Worm (Caenorhabditis elegans): ENCODE data around the gene pfut-1.
A peak's percentile ranks its signal among the peaks of the same experiment; 100 is the strongest.

Gene pfut-1

DNA sequence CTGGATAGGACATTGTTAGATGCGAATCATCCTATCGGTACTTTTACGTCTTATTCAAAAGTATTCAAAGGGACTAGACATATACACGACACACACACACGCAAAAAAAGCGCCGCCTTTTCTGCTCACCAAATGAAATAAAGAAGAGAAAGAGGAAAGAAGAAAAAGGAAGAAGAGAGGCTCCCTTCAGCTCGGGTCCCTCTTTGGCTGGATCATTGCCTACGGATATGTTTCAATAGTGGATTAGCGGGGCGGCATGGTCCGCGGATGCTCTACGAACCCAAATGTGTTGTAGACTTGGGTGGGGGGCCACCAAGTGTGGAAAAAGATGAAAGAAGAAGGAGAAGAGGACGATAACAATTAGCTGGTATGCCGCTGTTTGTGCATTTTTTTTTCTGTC lies 15.8 kb downstream of the pfut-1 start:
- no peak for TF ChIP-seq somi-1 (GFP tag; optimal IDR thresholded peaks at IDR 0.05)
- peak; percentile 61 for TF ChIP-seq zfh-2 (GFP tag; conservative IDR thresholded peaks at IDR 0.05)

DNA sequence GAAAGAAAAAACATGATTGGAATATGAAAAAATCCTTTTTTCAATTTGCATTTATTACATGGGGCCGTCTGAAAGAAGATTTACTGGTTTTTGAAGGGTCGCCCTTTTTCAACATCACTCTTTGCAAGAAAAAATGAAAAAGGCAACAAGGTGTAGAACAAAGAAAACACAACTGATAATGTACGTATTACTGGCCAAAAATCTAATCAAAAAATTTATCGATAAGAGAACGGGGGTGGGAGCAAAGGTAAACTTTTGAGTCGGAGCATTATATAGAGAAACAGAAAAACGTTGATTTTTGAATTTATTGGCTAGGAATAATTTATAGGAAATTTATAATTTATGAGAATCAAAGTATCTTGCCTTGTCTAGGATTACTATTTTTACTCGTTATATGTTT lies 16.2 kb downstream of the pfut-1 start:
- TF ChIP-seq nhr-80 (tag; optimal IDR thresholded peaks at IDR 0.05) = peak; percentile 57
- no peak for TF ChIP-seq snpc-4 (GFP tag; optimal IDR thresholded peaks at IDR 0.05)
- TF ChIP-seq snpc-4 (tag; optimal IDR thresholded peaks at IDR 0.05) = no peak
- TF ChIP-seq chd-7 (tag; optimal IDR thresholded peaks at IDR 0.05) = no peak

DNA sequence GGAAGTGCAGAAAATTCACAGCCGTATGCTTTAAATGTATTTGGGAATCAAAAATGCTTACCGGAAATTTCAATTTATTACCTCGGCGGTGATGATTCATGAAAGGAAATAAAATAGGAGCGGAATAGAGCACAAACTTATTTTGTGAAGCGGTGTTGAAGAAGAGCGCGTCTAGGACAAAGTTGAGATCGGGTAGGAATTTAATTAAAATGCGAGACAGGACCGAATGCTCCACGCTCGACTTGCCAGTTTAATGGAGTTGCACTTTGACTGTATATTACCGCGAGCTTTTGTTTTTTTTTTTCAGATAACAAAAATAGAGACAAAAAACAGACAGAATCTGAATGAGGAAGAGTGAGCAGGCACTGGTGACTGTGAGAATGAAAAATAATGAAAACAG lies 19.0 kb downstream of the pfut-1 start:
- TF ChIP-seq tlf-1 (GFP tag; optimal IDR thresholded peaks at IDR 0.05) = no peak
- TF ChIP-seq aptf-3 (GFP tag; IDR thresholded peaks at IDR 0.05) = no peak

DNA sequence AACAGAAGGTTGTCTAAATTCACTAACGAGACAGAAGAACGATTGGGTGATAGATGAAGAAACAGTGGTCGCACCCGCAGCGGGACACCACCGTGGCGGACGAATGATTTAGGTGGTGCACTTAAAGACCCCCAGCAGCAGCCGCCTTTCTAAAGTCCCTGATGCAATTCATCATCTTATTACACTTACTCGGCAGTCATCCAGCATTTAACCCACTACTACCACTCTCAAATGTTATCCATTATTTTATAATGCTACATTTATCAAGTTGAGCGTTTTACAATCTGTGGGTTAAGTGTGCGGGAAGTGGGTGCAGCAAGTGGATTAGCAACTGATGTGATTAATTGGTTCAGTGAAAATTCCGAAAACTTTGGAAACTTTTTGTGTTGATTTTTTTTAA lies 24.6 kb downstream of the pfut-1 start:
- TF ChIP-seq ztf-28 (GFP tag; IDR thresholded peaks at IDR 0.05) (no peak), lir-1 (GFP tag; conservative IDR thresholded peaks at IDR 0.05) (no peak), F57C9.4 (tag; optimal IDR thresholded peaks at IDR 0.05) (no peak), akir-1 (GFP tag; optimal IDR thresholded peaks at IDR 0.05) (no peak)

DNA sequence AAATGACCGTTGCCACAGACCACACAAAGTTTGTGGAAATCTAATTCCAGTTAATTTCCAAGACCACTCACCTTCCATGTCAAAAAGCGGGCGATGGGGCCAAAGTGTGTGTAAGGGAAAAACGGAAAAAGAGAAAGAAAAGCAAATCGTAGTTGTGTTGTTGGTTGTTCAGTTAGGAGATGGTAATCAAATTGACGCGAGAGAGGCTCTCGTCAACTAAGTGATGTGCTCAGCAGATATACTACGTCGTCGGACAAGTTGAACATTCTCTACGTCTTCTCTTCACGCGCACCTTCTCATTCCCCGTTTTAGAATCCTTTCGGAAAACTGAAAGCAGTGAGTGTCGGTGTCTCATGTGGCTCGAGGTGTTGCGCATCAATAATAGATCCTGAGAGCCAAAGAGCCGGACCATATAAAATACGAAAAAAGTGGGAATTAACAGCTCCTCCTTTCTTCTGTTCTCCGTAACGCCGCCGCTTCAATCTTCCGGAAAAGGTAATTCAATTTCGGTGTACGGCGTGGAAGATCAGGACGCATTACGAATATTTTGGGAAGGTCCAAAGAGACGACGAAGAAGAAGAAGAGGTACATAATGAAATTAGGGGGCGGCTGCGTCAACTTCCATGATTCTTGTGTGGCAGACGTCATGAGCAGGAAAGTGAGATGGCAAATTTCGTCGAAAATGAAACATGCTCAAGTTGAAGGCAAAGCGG lies 25.9 kb downstream of the pfut-1 start:
- TF ChIP-seq zfh-2 (GFP tag; conservative IDR thresholded peaks at IDR 0.05) = peak; percentile 20; the same call in 1 of the 2 replicates
- TF ChIP-seq ceh-91 (GFP tag; IDR thresholded peaks at IDR 0.05) = no peak
- TF ChIP-seq hlh-12 (tag; optimal IDR thresholded peaks at IDR 0.05) = no peak
- TF ChIP-seq K12H6.12 (tag; optimal IDR thresholded peaks at IDR 0.05) = peak; percentile 29
- TF ChIP-seq F57A8.1 (GFP tag; optimal IDR thresholded peaks at IDR 0.05) = no peak
- no peak for TF ChIP-seq him-1 (tag; optimal IDR thresholded peaks at IDR 0.05)
- no peak for TF ChIP-seq snpc-3.4 (tag; optimal IDR thresholded peaks at IDR 0.05)
- TF ChIP-seq F55B11.4 (tag; optimal IDR thresholded peaks at IDR 0.05; ENCODE audit: borderline replicate concordance, insufficient read depth) = no peak
- no peak for TF ChIP-seq tbx-9 (tag; optimal IDR thresholded peaks at IDR 0.05; ENCODE audit: borderline replicate concordance)
- TF ChIP-seq D2030.7 (GFP tag; IDR thresholded peaks at IDR 0.05) = no peak
- no peak for TF ChIP-seq xnd-1 (tag; optimal IDR thresholded peaks at IDR 0.05)
- no peak for TF ChIP-seq F37B4.10 (GFP tag; IDR thresholded peaks at IDR 0.05)
- no peak for TF ChIP-seq pha-4 (tag; optimal IDR thresholded peaks at IDR 0.05)

DNA sequence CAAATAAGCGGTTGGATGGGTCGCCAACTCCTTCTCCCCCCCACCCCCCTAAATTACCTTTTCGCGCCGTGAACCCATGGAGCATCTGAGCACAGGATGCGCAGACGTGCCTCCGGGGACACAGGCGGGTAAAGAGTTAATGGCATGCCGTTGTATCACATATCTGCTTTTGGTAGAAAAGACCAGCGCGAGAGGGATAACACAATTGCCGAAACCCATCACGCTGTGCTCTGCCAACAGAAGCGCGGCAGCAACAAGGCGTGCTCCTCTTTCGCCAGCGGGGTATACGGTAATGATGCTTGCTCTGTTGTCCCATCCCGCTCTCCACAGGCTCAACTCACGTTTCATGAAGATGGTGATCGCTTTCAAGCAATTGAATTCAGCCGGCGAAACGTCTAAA lies 31.7 kb downstream of the pfut-1 start:
- TF ChIP-seq zfh-2 (GFP tag; conservative IDR thresholded peaks at IDR 0.05) (peak; percentile 80), mes-4 (tag; optimal IDR thresholded peaks at IDR 0.05) (no peak)

DNA sequence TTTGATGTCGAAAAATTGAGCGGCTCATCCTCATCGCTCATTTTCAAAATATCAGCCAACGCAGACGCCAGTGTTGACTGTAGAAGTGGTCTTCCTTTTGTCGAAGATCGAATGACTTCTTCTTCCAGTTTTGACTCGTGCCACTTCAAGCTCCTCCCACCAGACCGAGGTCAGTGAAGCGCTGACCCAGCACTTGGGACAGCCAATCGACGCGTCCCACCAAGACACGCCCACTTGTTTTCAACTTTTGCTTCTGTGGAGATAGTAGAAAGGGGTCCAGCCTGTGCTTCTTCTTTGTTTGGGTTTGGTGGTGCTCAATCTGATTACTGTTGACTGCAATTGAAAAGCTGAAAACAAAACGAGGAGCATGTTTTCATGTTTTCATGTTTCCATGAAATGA lies 33.6 kb downstream of the pfut-1 start, which contains the start of gene fax-1:
fax-1 (minus strand) TSS at position 101 of the 400 bp plus-strand sequence.
- TF ChIP-seq B0261.1 (tag; optimal IDR thresholded peaks at IDR 0.05) = no peak
- no peak for TF ChIP-seq nfya-1 (tag; optimal IDR thresholded peaks at IDR 0.05; ENCODE audit: borderline replicate concordance, insufficient read depth)
- TF ChIP-seq zfh-2 (GFP tag; conservative IDR thresholded peaks at IDR 0.05) = 0 out of 2 replicates have a peak, but pooled peaks have one; percentile 8

Data from whole organism, young adult.